Fruit fly (Drosophila melanogaster) whole organism, adult: ENCODE results near the gene Sas-4.

Experiments
- CG11617 ChIP-seq: fragments of 200-800 bp; sonication (Bioruptor generic); optimal IDR thresholded peaks from 2 replicates; lab custom pipeline; 2017; ENCODE audit warnings: mild to moderate bottlenecking, missing biosample characterization, missing genetic modification reagents, missing genetic modification characterization
- CG12768 ChIP-seq: fragments of 200-800 bp; sonication (Bioruptor generic); optimal IDR thresholded peaks from 2 replicates; lab custom pipeline; 2017; ENCODE audit warnings: missing biosample characterization, missing genetic modification characterization, mild to moderate bottlenecking, moderate library complexity, missing genetic modification reagents
- CG14711 ChIP-seq: fragments of 200-800 bp; sonication (Bioruptor generic); optimal IDR thresholded peaks from 2 replicates; lab custom pipeline; 2018; ENCODE audit warnings: missing biosample characterization, mild to moderate bottlenecking, missing genetic modification characterization, moderate library complexity
- CG1620 ChIP-seq: fragments of 200-800 bp; sonication (Bioruptor generic); optimal IDR thresholded peaks from 2 replicates; lab custom pipeline; 2016; ENCODE audit warnings: missing biosample characterization, missing genetic modification characterization
- CG33017 ChIP-seq: fragments of 200-800 bp; sonication (Bioruptor generic); optimal IDR thresholded peaks from 2 replicates; lab custom pipeline; 2018; ENCODE audit warnings: missing biosample characterization, mild to moderate bottlenecking, missing genetic modification characterization, moderate library complexity
- CG5204 ChIP-seq: fragments of 200-800 bp; sonication (Bioruptor generic); optimal IDR thresholded peaks from 2 replicates; lab custom pipeline; 2016; ENCODE audit warnings: missing biosample characterization, missing genetic modification characterization
- CG7045 ChIP-seq: fragments of 200-800 bp; sonication (Bioruptor generic); optimal IDR thresholded peaks from 2 replicates; lab custom pipeline; 2017; ENCODE audit warnings: missing biosample characterization, mild to moderate bottlenecking, missing genetic modification characterization
- CG7101 ChIP-seq: fragments of 200-800 bp; sonication (Bioruptor generic); optimal IDR thresholded peaks from 2 replicates; lab custom pipeline; 2018; ENCODE audit warnings: missing biosample characterization, mild to moderate bottlenecking, missing genetic modification characterization, moderate library complexity
- Clk ChIP-seq: fragments of 200-800 bp; sonication (Bioruptor generic); optimal IDR thresholded peaks from 2 replicates; lab custom pipeline; 2017; ENCODE audit warnings: missing biosample characterization, missing genetic modification characterization
- Crg-1 ChIP-seq: fragments of 200-800 bp; sonication (Bioruptor generic); optimal IDR thresholded peaks from 2 replicates; lab custom pipeline; 2016; ENCODE audit warnings: missing biosample characterization, missing genetic modification characterization
- Hr96 ChIP-seq: fragments of 200-800 bp; sonication (Bioruptor generic); optimal IDR thresholded peaks from 2 replicates; lab custom pipeline; 2016; ENCODE audit warnings: missing biosample characterization, missing genetic modification characterization
- Mnt ChIP-seq: fragments of 200-800 bp; sonication (Bioruptor generic); optimal IDR thresholded peaks from 2 replicates; lab custom pipeline; 2016; ENCODE audit warnings: missing biosample characterization, mild to moderate bottlenecking, missing genetic modification characterization
- bab1 ChIP-seq: fragments of 200-800 bp; sonication (Bioruptor generic); optimal IDR thresholded peaks from 3 replicates; lab custom pipeline; 2019; ENCODE audit warnings: missing biosample characterization, mild to moderate bottlenecking, missing genetic modification characterization, moderate library complexity
- cic ChIP-seq: fragments of 200-800 bp; sonication (Bioruptor generic); optimal IDR thresholded peaks from 2 replicates; lab custom pipeline; 2017; ENCODE audit warnings: missing biosample characterization, mild to moderate bottlenecking, missing genetic modification characterization, moderate library complexity
- cnc ChIP-seq, 2 experiments: fragments of >200 bp; optimal IDR thresholded peaks; 2 replicates each; lab custom pipeline; 2017
- kay ChIP-seq: fragments of 200-800 bp; sonication (Bioruptor generic); peaks from one replicate; lab custom pipeline; 2016; ENCODE audit warnings: missing biosample characterization, missing genetic modification characterization, borderline replicate concordance
- ovo ChIP-seq: fragments of 200-800 bp; sonication (Bioruptor generic); optimal IDR thresholded peaks from 2 replicates; lab custom pipeline; 2016; ENCODE audit warnings: missing biosample characterization, missing genetic modification characterization
- pad ChIP-seq: fragments of 200-800 bp; sonication (Bioruptor generic); optimal IDR thresholded peaks from 3 replicates; lab custom pipeline; 2017; ENCODE audit warnings: missing biosample characterization, missing genetic modification characterization, mild to moderate bottlenecking, moderate library complexity, missing genetic modification reagents
- tj ChIP-seq: fragments of 200-800 bp; sonication (Bioruptor generic); optimal IDR thresholded peaks from 3 replicates; lab custom pipeline; 2017; ENCODE audit warnings: missing biosample characterization, mild to moderate bottlenecking, missing genetic modification characterization, moderate library complexity
- toe ChIP-seq: fragments of 200-800 bp; sonication (Bioruptor generic); optimal IDR thresholded peaks from 2 replicates; lab custom pipeline; 2016; ENCODE audit warnings: missing biosample characterization, missing genetic modification characterization

Gene Sas-4

DNA sequence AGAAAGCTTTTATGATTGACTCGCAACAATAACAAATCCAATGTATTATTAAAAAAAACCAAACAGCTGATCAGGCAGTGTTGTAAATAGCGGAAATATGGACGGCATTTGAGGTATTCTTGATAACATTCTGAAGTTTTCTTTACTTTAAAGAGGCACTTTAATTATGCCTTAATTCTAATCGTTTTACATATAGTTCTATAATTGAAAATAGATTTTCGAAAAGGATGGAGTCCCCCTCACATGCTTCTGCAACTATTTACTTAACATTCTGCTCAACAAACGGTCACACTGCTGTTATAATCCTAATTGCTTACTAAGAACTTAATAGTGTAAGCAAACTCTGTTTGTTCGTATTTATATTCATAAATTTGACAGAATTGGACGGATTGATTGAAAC is 23.2 kb upstream of the Sas-4 start, which contains the start of gene CG10068:
TSS of gene CG10068 (minus strand) at position 62 of the 400 bp plus-strand sequence.
- peak; percentile 84 for TF ChIP-seq toe (GFP tag; lab: Kevin White, UChicago)
- peak; percentile 91 for TF ChIP-seq CG11617
- TF ChIP-seq bab1 (GFP tag; lab: Kevin White, UChicago) = peak; percentile 93
- TF ChIP-seq CG7101 (tag; lab: Kevin White, UChicago) = peak; percentile 91
- no peak for TF ChIP-seq cnc (optimal IDR thresholded peaks at IDR 0.05; lab: Kevin White, UChicago)
- peak; percentile 71 for TF ChIP-seq Clk (GFP tag; lab: Kevin White, UChicago)
- peak; percentile 84 for TF ChIP-seq tj (GFP tag; lab: Kevin White, UChicago)
- TF ChIP-seq CG5204 (GFP tag; lab: Kevin White, UChicago) = peak; percentile 88
- peak; percentile 82 for TF ChIP-seq Hr96 (GFP tag; lab: Kevin White, UChicago)
- peak; percentile 94 for TF ChIP-seq kay (GFP tag; lab: Kevin White, UChicago)
- TF ChIP-seq CG12768 (GFP tag; lab: Kevin White, UChicago) = peak; percentile 85
- peak; percentile 42 for TF ChIP-seq ovo (GFP tag; lab: Kevin White, UChicago)
- peak; percentile 86 for TF ChIP-seq CG7045
- TF ChIP-seq Crg-1 = peak; percentile 94
- TF ChIP-seq CG14711 = peak; percentile 86
- peak; percentile 65 for TF ChIP-seq cic (GFP tag; lab: Kevin White, UChicago)
- TF ChIP-seq pad = peak; percentile 80
- TF ChIP-seq CG1620 = peak; percentile 93
- TF ChIP-seq CG33017 (tag; lab: Kevin White, UChicago) = peak; percentile 83
- peak; percentile 86 for TF ChIP-seq Mnt (GFP tag; lab: Kevin White, UChicago)

DNA sequence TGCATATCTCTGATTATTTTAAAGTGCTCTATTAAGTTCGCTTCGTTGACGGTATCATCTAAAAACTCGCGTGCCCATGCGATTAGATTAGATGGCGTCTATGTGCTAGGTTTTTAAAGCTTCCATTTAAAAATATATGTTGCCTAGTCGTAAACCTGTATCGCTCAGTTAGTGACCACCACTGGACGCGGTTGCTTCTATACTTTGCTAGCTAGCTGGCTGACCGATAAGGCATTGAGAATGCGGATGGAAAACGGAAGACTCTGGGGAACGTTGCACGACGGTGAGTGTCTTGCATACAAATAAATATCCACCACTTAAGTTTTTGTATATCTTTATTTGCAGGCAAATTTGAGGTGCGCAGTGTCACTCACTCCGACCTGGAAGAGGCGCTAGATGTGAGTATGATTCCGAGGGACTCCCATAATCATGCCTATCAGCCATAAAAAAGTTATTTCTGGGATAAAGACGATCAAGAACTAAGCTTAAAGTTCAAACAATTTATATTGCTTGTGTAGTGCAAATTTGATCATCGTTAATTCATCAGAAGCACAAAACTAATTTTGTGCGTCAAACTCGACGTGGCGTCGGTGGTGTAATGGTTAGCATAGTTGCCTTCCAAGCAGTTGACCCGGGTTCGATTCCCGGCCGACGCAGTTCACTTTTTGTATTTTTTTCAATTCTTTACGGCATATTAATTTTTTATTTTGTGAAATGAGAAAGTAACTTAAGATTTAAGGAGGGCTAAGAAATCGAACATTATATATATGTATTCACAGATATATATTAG is 21.7 kb upstream of the Sas-4 start, which contains the start of gene CG31248:
TSS of gene CG31248 (plus strand) at position 41 of the 790 bp plus-strand sequence.
- peak; percentile 11 for TF ChIP-seq pad
- no peak for TF ChIP-seq CG33017 (tag; lab: Kevin White, UChicago)
- no peak for TF ChIP-seq ovo (GFP tag; lab: Kevin White, UChicago)
- peak; percentile 11 for TF ChIP-seq CG11617
- TF ChIP-seq cnc (optimal IDR thresholded peaks at IDR 0.05; lab: Kevin White, UChicago) = no peak
- no peak for TF ChIP-seq Crg-1
- TF ChIP-seq tj (GFP tag; lab: Kevin White, UChicago) = peak; percentile 35
- TF ChIP-seq toe (GFP tag; lab: Kevin White, UChicago) = no peak
- peak; percentile 58 for TF ChIP-seq CG12768 (GFP tag; lab: Kevin White, UChicago)
- no peak for TF ChIP-seq Hr96 (GFP tag; lab: Kevin White, UChicago)
- TF ChIP-seq CG7045 = peak; percentile 47
- TF ChIP-seq CG5204 (GFP tag; lab: Kevin White, UChicago) = peak; percentile 25
- TF ChIP-seq kay (GFP tag; lab: Kevin White, UChicago) = peak; percentile 11
- TF ChIP-seq Clk (GFP tag; lab: Kevin White, UChicago) = no peak
- peak; percentile 6 for TF ChIP-seq CG7101 (tag; lab: Kevin White, UChicago)
- peak; percentile 34 for TF ChIP-seq CG14711
- peak; percentile 90 for TF ChIP-seq cic (GFP tag; lab: Kevin White, UChicago)
- no peak for TF ChIP-seq CG1620
- TF ChIP-seq Mnt (GFP tag; lab: Kevin White, UChicago) = peak; percentile 55
- peak; percentile 66 for TF ChIP-seq bab1 (GFP tag; lab: Kevin White, UChicago)

DNA sequence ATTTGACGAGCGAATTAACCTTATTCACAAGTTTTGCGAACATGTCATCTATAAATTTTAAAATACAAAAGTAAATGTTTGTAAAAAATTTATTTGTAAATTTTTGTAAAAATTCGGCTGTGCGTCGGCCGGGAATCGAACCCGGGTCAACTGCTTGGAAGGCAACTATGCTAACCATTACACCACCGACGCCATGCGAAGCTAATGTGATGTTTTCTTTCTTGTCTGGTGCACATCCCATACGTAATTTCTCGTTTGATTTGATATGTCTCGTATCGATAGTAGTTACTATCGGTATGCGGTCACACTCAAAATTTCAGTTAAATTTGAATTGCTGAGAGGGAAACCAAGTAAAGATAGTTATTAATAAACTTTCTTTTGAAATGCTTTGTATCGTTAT is 20.3 kb upstream of the Sas-4 start:
- no peak for TF ChIP-seq CG7045
- peak; percentile 11 for TF ChIP-seq bab1 (GFP tag; lab: Kevin White, UChicago)
- no peak for TF ChIP-seq cnc (optimal IDR thresholded peaks at IDR 0.05; lab: Kevin White, UChicago)

- no peak for TF ChIP-seq CG33017 (tag; lab: Kevin White, UChicago)
- no peak for TF ChIP-seq pad
- no peak for TF ChIP-seq Crg-1
Measured at dm6 chr3R:7131260-7131659, 19.9 kb upstream of the Sas-4 start, which contains the start of gene CG31493. TSS of gene CG31493 (plus strand) at chr3R:7131560.

- TF ChIP-seq CG11617 (no peak), bab1 (GFP tag; lab: Kevin White, UChicago) (no peak), CG7101 (tag; lab: Kevin White, UChicago) (no peak), CG1620 (no peak)
Measured at dm6 chr3R:7134715-7135505, 16.3 kb upstream of the Sas-4 start.

DNA sequence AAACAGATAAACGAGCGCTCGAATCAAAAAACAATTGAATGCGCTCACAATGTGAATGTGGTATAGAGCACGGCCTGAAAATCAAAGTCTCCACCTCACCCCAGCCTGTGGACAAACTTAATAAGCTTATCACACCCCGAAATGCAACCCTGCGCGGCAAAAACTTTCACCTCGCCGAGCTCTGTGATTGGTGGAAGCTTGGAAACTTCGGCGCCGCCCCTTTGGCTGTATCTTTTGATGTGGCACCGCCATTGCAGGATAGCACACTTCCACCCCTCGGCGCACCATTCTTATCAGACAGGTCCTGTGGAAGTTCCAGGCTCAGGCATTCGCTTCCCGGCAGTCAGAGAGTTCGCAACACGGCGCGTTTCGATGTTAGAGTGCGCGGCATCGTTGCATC is 15.3 kb upstream of the Sas-4 start, which contains the start of gene Fer1:
TSS of gene Fer1 (plus strand) at position 326 of the 400 bp plus-strand sequence.
- TF ChIP-seq pad (no peak), Hr96 (GFP tag; lab: Kevin White, UChicago) (no peak), CG12768 (GFP tag; lab: Kevin White, UChicago) (no peak), cic (GFP tag; lab: Kevin White, UChicago) (no peak), cnc (optimal IDR thresholded peaks at IDR 0.05; lab: Kevin White, UChicago) (no peak), CG1620 (no peak), CG11617 (no peak), Mnt (GFP tag; lab: Kevin White, UChicago) (no peak), CG33017 (tag; lab: Kevin White, UChicago) (no peak), CG7101 (tag; lab: Kevin White, UChicago) (no peak), ovo (GFP tag; lab: Kevin White, UChicago) (no peak), CG14711 (no peak), kay (GFP tag; lab: Kevin White, UChicago) (no peak), Crg-1 (no peak), CG5204 (GFP tag; lab: Kevin White, UChicago) (no peak), bab1 (GFP tag; lab: Kevin White, UChicago) (no peak), toe (GFP tag; lab: Kevin White, UChicago) (no peak)
